Fruit fly (Drosophila melanogaster) whole organism, embryonic: ENCODE measurements around the gene cv-c.
A peak's percentile ranks its signal among the peaks of the same experiment; 100 is the strongest.

ENCODE experiments used
- BtbVII ChIP-seq: fragments of 200-800 bp; sonication (Bioruptor generic); optimal IDR thresholded peaks from 3 replicates; lab custom pipeline; 2017; ENCODE audit warnings: missing biosample characterization, mild to moderate bottlenecking, missing genetic modification characterization
- CG10147 ChIP-seq: fragments of 200-800 bp; sonication (Bioruptor generic); optimal IDR thresholded peaks from 2 replicates; lab custom pipeline; 2019; ENCODE audit warnings: missing biosample characterization, mild to moderate bottlenecking, missing genetic modification characterization, moderate library complexity
- CG10267 ChIP-seq: fragments of 200-800 bp; sonication (Bioruptor generic); optimal IDR thresholded peaks from 2 replicates; lab custom pipeline; 2018; ENCODE audit warnings: missing biosample characterization, mild to moderate bottlenecking, missing genetic modification characterization, moderate library complexity
- CG10431 ChIP-seq: fragments of 200-800 bp; sonication (Bioruptor generic); optimal IDR thresholded peaks from 3 replicates; lab custom pipeline; 2018; ENCODE audit warnings: missing biosample characterization, mild to moderate bottlenecking, missing genetic modification characterization
- CG11723 ChIP-seq: fragments of 200-800 bp; sonication (Bioruptor generic); optimal IDR thresholded peaks from 2 replicates; lab custom pipeline; 2017; ENCODE audit warnings: missing biosample characterization, mild to moderate bottlenecking, missing genetic modification characterization
- CG12942 ChIP-seq: fragments of 200-800 bp; sonication (Bioruptor generic); optimal IDR thresholded peaks from 3 replicates; lab custom pipeline; 2016; ENCODE audit warnings: missing biosample characterization, missing genetic modification characterization
- CG13296 ChIP-seq: fragments of 200-800 bp; sonication (Bioruptor generic); optimal IDR thresholded peaks from 3 replicates; lab custom pipeline; 2018; ENCODE audit warnings: missing biosample characterization, mild to moderate bottlenecking, missing genetic modification characterization
- CG13775 ChIP-seq: fragments of 200-800 bp; sonication (Bioruptor generic); optimal IDR thresholded peaks from 3 replicates; lab custom pipeline; 2017; ENCODE audit warnings: missing biosample characterization, mild to moderate bottlenecking, missing genetic modification characterization
- CG16863 ChIP-seq: fragments of 200-800 bp; sonication (Bioruptor generic); optimal IDR thresholded peaks from 3 replicates; lab custom pipeline; 2016; ENCODE audit warnings: missing biosample characterization, missing genetic modification characterization
- CG17568 ChIP-seq: fragments of 200-800 bp; sonication (Bioruptor generic); optimal IDR thresholded peaks from 2 replicates; lab custom pipeline; 2018; ENCODE audit warnings: missing biosample characterization, mild to moderate bottlenecking, missing genetic modification characterization, moderate library complexity
- CG18619 ChIP-seq: fragments of 200-800 bp; sonication (Bioruptor generic); optimal IDR thresholded peaks from 3 replicates; lab custom pipeline; 2017; ENCODE audit warnings: missing biosample characterization, mild to moderate bottlenecking, missing genetic modification characterization
- CG2199 ChIP-seq: fragments of 200-800 bp; sonication (Bioruptor generic); IDR thresholded peaks from 3 replicates; pipeline ENCODE4 v1.3.6; 2022; ENCODE audit warnings: missing biosample characterization, missing genetic modification characterization
- CG3065 ChIP-seq: fragments of 200-800 bp; sonication (Bioruptor generic); optimal IDR thresholded peaks from 2 replicates; lab custom pipeline; 2016; ENCODE audit warnings: missing biosample characterization, missing genetic modification characterization
- CG34376 ChIP-seq: fragments of 200-800 bp; sonication (Bioruptor generic); optimal IDR thresholded peaks from 2 replicates; lab custom pipeline; 2018; ENCODE audit warnings: missing biosample characterization, mild to moderate bottlenecking, missing genetic modification characterization
- CG3726 ChIP-seq: fragments of 200-800 bp; sonication (Bioruptor generic); IDR thresholded peaks from 3 replicates; pipeline ENCODE4, ENCODE4 v1.3.6; 2022; ENCODE audit warnings: missing biosample characterization, missing genetic modification characterization
- CG3838 ChIP-seq: fragments of 200-800 bp; sonication (Bioruptor generic); optimal IDR thresholded peaks from 3 replicates; lab custom pipeline; 2016; ENCODE audit warnings: missing biosample characterization, missing genetic modification characterization
- CG9215 ChIP-seq: fragments of 200-800 bp; sonication (Bioruptor generic); IDR thresholded peaks from 2 replicates; pipeline ENCODE4 v1.3.6; 2022; ENCODE audit warnings: missing biosample characterization, missing genetic modification characterization
- E2f1 ChIP-seq: fragments of 200-800 bp; sonication (Bioruptor generic); IDR thresholded peaks from 2 replicates; pipeline ENCODE4 v1.3.6; 2022; ENCODE audit warnings: missing biosample characterization, missing genetic modification characterization
- Eip74EF ChIP-seq, 2 experiments: fragments of 200-800 bp in 1 of 2; fragments of >200 bp in 1 of 2; sonication (Bioruptor generic) in 1 of 2; optimal IDR thresholded peaks; 2 replicates each; lab custom pipeline; 2017 to 2019; ENCODE audit warnings: missing biosample characterization in 2 of 2, missing genetic modification characterization in 2 of 2, mild to moderate bottlenecking in 1 of 2, moderate library complexity in 1 of 2
- H15 ChIP-seq: fragments of 200-800 bp; sonication (Bioruptor generic); IDR thresholded peaks from 3 replicates; pipeline ENCODE4 v1.3.6; 2022; ENCODE audit warnings: missing biosample characterization, missing genetic modification characterization
- Hmx ChIP-seq: fragments of 200-800 bp; sonication (Bioruptor generic); optimal IDR thresholded peaks from 2 replicates; lab custom pipeline; 2016; ENCODE audit warnings: missing biosample characterization, missing genetic modification characterization
- Mrtf ChIP-seq: fragments of 200-800 bp; sonication (Bioruptor generic); IDR thresholded peaks from 3 replicates; pipeline ENCODE4 v1.3.6; 2022; ENCODE audit warnings: missing biosample characterization, missing genetic modification characterization
- NC2α ChIP-seq: fragments of 200-800 bp; sonication (Bioruptor generic); optimal IDR thresholded peaks from 2 replicates; lab custom pipeline; 2016; ENCODE audit warnings: missing biosample characterization, missing genetic modification characterization
- Nf-YA ChIP-seq: fragments of 200-800 bp; sonication (Bioruptor generic); IDR thresholded peaks from 2 replicates; pipeline ENCODE4 v1.3.6; 2022; ENCODE audit warnings: missing biosample characterization, missing genetic modification characterization
- Rx ChIP-seq: fragments of 200-800 bp; sonication (Bioruptor generic); IDR thresholded peaks from 2 replicates; pipeline ENCODE4 v1.3.6; 2022; ENCODE audit warnings: missing biosample characterization, missing genetic modification characterization
- Scr ChIP-seq: fragments of 200-800 bp; sonication (Bioruptor generic); IDR thresholded peaks from 2 replicates; pipeline ENCODE4 v1.3.6; 2022; ENCODE audit warnings: missing biosample characterization, missing genetic modification characterization; ENCODE audit not compliant: partially characterized antibody
- Side ChIP-seq: fragments of 200-800 bp; sonication (Bioruptor generic); optimal IDR thresholded peaks from 2 replicates; lab custom pipeline; 2016; ENCODE audit warnings: missing biosample characterization, missing genetic modification characterization
- Sin3A ChIP-seq: fragments of >200 bp; optimal IDR thresholded peaks from 2 replicates; lab custom pipeline; 2018
- Sry-β ChIP-seq: fragments of 200-800 bp; sonication (Bioruptor generic); optimal IDR thresholded peaks from 2 replicates; lab custom pipeline; 2018; ENCODE audit warnings: missing biosample characterization, mild to moderate bottlenecking, missing genetic modification characterization, moderate library complexity
- ash1 ChIP-seq: fragments of 200-800 bp; sonication (Bioruptor generic); optimal IDR thresholded peaks from 2 replicates; lab custom pipeline; 2018; ENCODE audit warnings: missing biosample characterization, mild to moderate bottlenecking, missing genetic modification characterization
- cas ChIP-seq: fragments of 200-800 bp; sonication (Bioruptor generic); IDR thresholded peaks from 2 replicates; pipeline ENCODE4 v1.3.6; 2022; ENCODE audit warnings: missing biosample characterization, missing genetic modification characterization
- croc ChIP-seq: fragments of 200-800 bp; sonication (Bioruptor generic); conservative IDR thresholded peaks from 3 replicates; pipeline ENCODE4 v1.3.6; 2022; ENCODE audit warnings: missing biosample characterization, missing genetic modification characterization
- gem ChIP-seq: fragments of 200-800 bp; sonication (Bioruptor generic); optimal IDR thresholded peaks from 2 replicates; lab custom pipeline; 2019; ENCODE audit warnings: missing biosample characterization, mild to moderate bottlenecking, missing genetic modification characterization, moderate library complexity
- her ChIP-seq: fragments of 200-800 bp; sonication (Bioruptor generic); optimal IDR thresholded peaks from 2 replicates; lab custom pipeline; 2016; ENCODE audit warnings: missing biosample characterization, missing genetic modification characterization
- ind ChIP-seq: fragments of 200-800 bp; sonication (Bioruptor generic); optimal IDR thresholded peaks from 3 replicates; lab custom pipeline; 2016; ENCODE audit warnings: missing biosample characterization, missing genetic modification characterization
- jing ChIP-seq: fragments of 200-800 bp; sonication (Bioruptor generic); optimal IDR thresholded peaks from 2 replicates; lab custom pipeline; 2018; ENCODE audit warnings: missing biosample characterization, mild to moderate bottlenecking, missing genetic modification characterization
- kay ChIP-seq: fragments of 200-800 bp; sonication (Bioruptor generic); optimal IDR thresholded peaks from 2 replicates; lab custom pipeline; 2016; ENCODE audit warnings: missing biosample characterization, missing genetic modification characterization
- pb ChIP-seq: fragments of 200-800 bp; sonication (Bioruptor generic); optimal IDR thresholded peaks from 3 replicates; lab custom pipeline; 2016; ENCODE audit warnings: missing biosample characterization, missing genetic modification characterization
- pho ChIP-seq: fragments of 200-800 bp; sonication (Bioruptor generic); optimal IDR thresholded peaks from 2 replicates; lab custom pipeline; 2016; ENCODE audit warnings: missing biosample characterization, missing genetic modification characterization
- salm ChIP-seq: fragments of 200-800 bp; sonication (Bioruptor generic); optimal IDR thresholded peaks from 2 replicates; lab custom pipeline; 2018; ENCODE audit warnings: missing biosample characterization, mild to moderate bottlenecking, missing genetic modification characterization
- slbo ChIP-seq: fragments of 200-800 bp; sonication (Bioruptor generic); IDR thresholded peaks from 2 replicates; pipeline ENCODE4 v1.3.6; 2022; ENCODE audit warnings: missing biosample characterization, missing genetic modification characterization
- sqz ChIP-seq: fragments of 200-800 bp; sonication (Bioruptor generic); optimal IDR thresholded peaks from 3 replicates; lab custom pipeline; 2018; ENCODE audit warnings: missing biosample characterization, mild to moderate bottlenecking, missing genetic modification characterization
- tin ChIP-seq: fragments of 200-800 bp; sonication (Bioruptor generic); optimal IDR thresholded peaks from 3 replicates; lab custom pipeline; 2016; ENCODE audit warnings: missing biosample characterization, missing genetic modification characterization
- tio ChIP-seq: fragments of 200-800 bp; sonication (Bioruptor generic); optimal IDR thresholded peaks from 2 replicates; lab custom pipeline; 2017; ENCODE audit warnings: missing biosample characterization, missing genetic modification characterization, inconsistent platforms
- tll ChIP-seq, 2 experiments: fragments of 200-800 bp in 1 of 2; fragments of >200 bp in 1 of 2; sonication (Bioruptor generic) in 1 of 2; optimal IDR thresholded peaks; 2 replicates each; lab custom pipeline; 2017 to 2019; ENCODE audit warnings: missing biosample characterization in 2 of 2, missing genetic modification characterization in 2 of 2, mild to moderate bottlenecking in 1 of 2, moderate library complexity in 1 of 2
- trh ChIP-seq: fragments of 200-800 bp; sonication (Bioruptor generic); optimal IDR thresholded peaks from 2 replicates; lab custom pipeline; 2016; ENCODE audit warnings: missing biosample characterization, missing genetic modification characterization
- tx ChIP-seq: fragments of 200-800 bp; sonication (Bioruptor generic); optimal IDR thresholded peaks from 2 replicates; lab custom pipeline; 2016; ENCODE audit warnings: missing biosample characterization, missing genetic modification characterization
- unpg ChIP-seq: fragments of 200-800 bp; sonication (Bioruptor generic); optimal IDR thresholded peaks from 3 replicates; lab custom pipeline; 2018; ENCODE audit warnings: missing biosample characterization, mild to moderate bottlenecking, missing genetic modification characterization, moderate library complexity
- wor ChIP-seq: fragments of 200-800 bp; sonication (Bioruptor generic); IDR thresholded peaks from 2 replicates; pipeline ENCODE4 v1.3.6; 2022; ENCODE audit warnings: missing biosample characterization, missing genetic modification characterization
- zen2 ChIP-seq: fragments of 200-800 bp; sonication (Bioruptor generic); IDR thresholded peaks from 3 replicates; pipeline ENCODE4 v1.3.6; 2022; ENCODE audit warnings: missing biosample characterization, missing genetic modification characterization; ENCODE audit not compliant: partially characterized antibody

The cv-c gene

dm6 chr3R:14413406-14414043 lies 68.0 kb downstream of the cv-c start (continued):
- no peak for TF ChIP-seq CG11723 (GFP tag; lab: Kevin White, UChicago)
- TF ChIP-seq sqz (GFP tag; lab: Kevin White, UChicago) = no peak
- peak; percentile 27 for TF ChIP-seq NC2α (GFP tag; lab: Kevin White, UChicago)
- TF ChIP-seq E2f1 (GFP tag; lab: Robert Waterston, UW) = peak; percentile 46; the same call in 1 of the 2 replicates
- peak; percentile 64 for TF ChIP-seq wor (GFP tag; lab: Robert Waterston, UW)
- peak; percentile 54 for TF ChIP-seq jing (GFP tag; lab: Kevin White, UChicago)
- TF ChIP-seq slbo (GFP tag; lab: Robert Waterston, UW) = peak; percentile 58
- TF ChIP-seq CG10147 (GFP tag; lab: Kevin White, UChicago) = no peak
- TF ChIP-seq CG12942 = peak; percentile 54
- peak; percentile 47; the same call in 2 of the 3 replicates for TF ChIP-seq croc (GFP tag; lab: Robert Waterston, UW)
- TF ChIP-seq unpg = peak; percentile 65
- no peak for TF ChIP-seq CG18619
- TF ChIP-seq CG13296 (GFP tag; lab: Kevin White, UChicago) = no peak
- TF ChIP-seq Rx (GFP tag; lab: Robert Waterston, UW) = peak; percentile 65
- no peak for TF ChIP-seq trh
- TF ChIP-seq tin (GFP tag; lab: Kevin White, UChicago) = peak; percentile 76
- peak; percentile 46 for TF ChIP-seq ind (GFP tag; lab: Kevin White, UChicago)
- no peak for TF ChIP-seq CG17568
- peak; percentile 7 for TF ChIP-seq CG13775 (GFP tag; lab: Kevin White, UChicago)
- TF ChIP-seq CG16863 (GFP tag; lab: Kevin White, UChicago) = peak; percentile 61
- peak; percentile 38 for TF ChIP-seq CG10267 (tag; lab: Kevin White, UChicago)
- TF ChIP-seq CG34376 = no peak
- TF ChIP-seq Nf-YA (GFP tag; lab: Robert Waterston, UW) = peak; percentile 32; the same call in 1 of the 2 replicates
- no peak for TF ChIP-seq pho (GFP tag; lab: Kevin White, UChicago)
- no peak for TF ChIP-seq salm (tag; lab: Kevin White, UChicago)
- peak; percentile 54; the same call in 1 of the 3 replicates for TF ChIP-seq CG3726 (GFP tag; lab: Robert Waterston, UW)
- TF ChIP-seq Eip74EF (GFP tag; optimal IDR thresholded peaks at IDR 0.05; lab: Kevin White, UChicago) = peak in 1 of 2 experiments; percentile 35
- TF ChIP-seq Scr (GFP tag; lab: Robert Waterston, UW) = no peak
- no peak for TF ChIP-seq cas (GFP tag; lab: Robert Waterston, UW)
- TF ChIP-seq Sry-β (GFP tag; lab: Kevin White, UChicago) = no peak
- TF ChIP-seq CG2199 = no peak
- peak; percentile 52 for TF ChIP-seq tio (GFP tag; lab: Kevin White, UChicago)
- peak; percentile 70 for TF ChIP-seq gem
- no peak for TF ChIP-seq BtbVII (GFP tag; lab: Kevin White, UChicago)
- TF ChIP-seq Side (GFP tag; lab: Kevin White, UChicago) = peak; percentile 21
- no peak for TF ChIP-seq CG3838 (GFP tag; lab: Kevin White, UChicago)
- TF ChIP-seq zen2 = no peak
- peak; percentile 48; the same call in 1 of the 3 replicates for TF ChIP-seq H15 (GFP tag; lab: Robert Waterston, UW)
- peak; percentile 21 for TF ChIP-seq tx
- peak; percentile 16 for TF ChIP-seq pb (GFP tag; lab: Kevin White, UChicago)
- TF ChIP-seq CG10431 = no peak
- no peak for TF ChIP-seq CG3065 (GFP tag; lab: Kevin White, UChicago)
- no peak for TF ChIP-seq kay (GFP tag; lab: Kevin White, UChicago)
- TF ChIP-seq tll (GFP tag; optimal IDR thresholded peaks at IDR 0.05; lab: Kevin White, UChicago) = no peak
- TF ChIP-seq Hmx (GFP tag; lab: Kevin White, UChicago) = no peak
- TF ChIP-seq her (GFP tag; lab: Kevin White, UChicago) = no peak
- no peak for TF ChIP-seq ash1 (GFP tag; lab: Kevin White, UChicago)
- no peak for TF ChIP-seq Sin3A
- no peak for TF ChIP-seq CG9215
- peak; percentile 63; the same call in 2 of the 3 replicates for TF ChIP-seq Mrtf (GFP tag; lab: Robert Waterston, UW)
